Fruit fly (Drosophila melanogaster): ENCODE data around the gene CG43084.

- TF ChIP-seq CG8478 (optimal IDR thresholded peaks at IDR 0.05) (no peak), CTCF (optimal IDR thresholded peaks at IDR 0.05) (no peak)
These were observed 12.1 kb upstream of the CG43084 start for dm6 chr3L:15638524-15638923.
